Worm (Caenorhabditis elegans) whole organism, early embryonic: ENCODE measurements around the gene ZK1240.8.

Source experiments
- B0310.2 ChIP-seq: sonication (generic microtip); optimal IDR thresholded peaks from 2 replicates; lab custom pipeline; 2016; ENCODE audit warnings: mild to moderate bottlenecking, missing genetic modification characterization, missing compliant biosample characterization
- F13C5.2 ChIP-seq: sonication (generic microtip); optimal IDR thresholded peaks from 2 replicates; lab custom pipeline; 2017; ENCODE audit warnings: mild to moderate bottlenecking, missing genetic modification characterization, inconsistent platforms, missing compliant biosample characterization
- aly-1 ChIP-seq: sonication (generic microtip); optimal IDR thresholded peaks from 2 replicates; lab custom pipeline; 2016; ENCODE audit warnings: missing genetic modification characterization, missing compliant biosample characterization
- ama-1 ChIP-seq: fragments of 150-350 bp; optimal IDR thresholded peaks from 2 replicates; lab custom pipeline; 2014
- ceh-13 ChIP-seq: fragments of 200-800 bp; sonication (Bioruptor generic); optimal IDR thresholded peaks from 2 replicates; lab custom pipeline; 2018; ENCODE audit warnings: mild to moderate bottlenecking, missing genetic modification characterization, missing compliant biosample characterization
- ceh-36 ChIP-seq: sonication (generic microtip); optimal IDR thresholded peaks from 2 replicates; lab custom pipeline; 2016; ENCODE audit warnings: missing genetic modification characterization, inconsistent platforms, missing compliant biosample characterization
- ets-7 ChIP-seq: sonication (generic microtip); optimal IDR thresholded peaks from 2 replicates; lab custom pipeline; 2016; ENCODE audit warnings: missing genotype, missing genetic modification characterization, missing compliant biosample characterization
- flt-1 ChIP-seq: fragments of 200-800 bp; sonication (Bioruptor generic); IDR thresholded peaks from 2 replicates; pipeline ENCODE4 v1.3.6; 2022; ENCODE audit warnings: missing genetic modification characterization, missing compliant biosample characterization
- hmbx-1 ChIP-seq: sonication (generic microtip); optimal IDR thresholded peaks from 2 replicates; lab custom pipeline; 2016; ENCODE audit warnings: mild to moderate bottlenecking, missing genetic modification characterization, missing compliant biosample characterization
- hmg-4 ChIP-seq: fragments of 200-800 bp; sonication (Bioruptor generic); optimal IDR thresholded peaks from 2 replicates; lab custom pipeline; 2018; ENCODE audit warnings: mild to moderate bottlenecking, missing genetic modification characterization, missing compliant biosample characterization
- hnd-1 ChIP-seq: sonication (generic microtip); optimal IDR thresholded peaks from 2 replicates; lab custom pipeline; 2016; ENCODE audit warnings: missing genetic modification characterization, missing compliant biosample characterization
- pes-1 ChIP-seq: fragments of 200-800 bp; sonication (Bioruptor generic); IDR thresholded peaks from 2 replicates; pipeline ENCODE4 v1.3.6; 2022; ENCODE audit warnings: missing genetic modification reagents, missing genetic modification characterization, missing compliant biosample characterization
- scrt-1 ChIP-seq: fragments of 200-800 bp; sonication (Bioruptor generic); IDR thresholded peaks from 2 replicates; pipeline ENCODE4 v1.3.6; 2022; ENCODE audit warnings: missing genetic modification characterization, missing compliant biosample characterization
- sea-1 ChIP-seq: fragments of 200-800 bp; sonication (Bioruptor generic); conservative IDR thresholded peaks from 2 replicates; pipeline ENCODE4 v1.3.6; 2022; ENCODE audit warnings: missing genetic modification characterization, missing compliant biosample characterization
- tbx-11 ChIP-seq: fragments of 200-800 bp; sonication (Bioruptor generic); IDR thresholded peaks from 2 replicates; pipeline ENCODE4 v1.3.6; 2022; ENCODE audit warnings: missing genetic modification characterization, missing compliant biosample characterization
- tbx-37 ChIP-seq: fragments of 200-800 bp; sonication (Bioruptor generic); conservative IDR thresholded peaks from 2 replicates; pipeline ENCODE4 v1.3.6; 2022; ENCODE audit warnings: missing genetic modification reagents, missing genetic modification characterization, missing compliant biosample characterization
- tra-4 ChIP-seq: sonication (generic microtip); optimal IDR thresholded peaks from 2 replicates; lab custom pipeline; 2017; ENCODE audit warnings: missing genetic modification characterization, missing compliant biosample characterization

Gene ZK1240.8

ce11 chrII:2340974-2341373 lies 12.1 kb upstream of the ZK1240.8 start:
- peak; percentile 15 for TF ChIP-seq F13C5.2 (tag; lab: Kevin White, UChicago)
- no peak for TF ChIP-seq hmg-4
- TF ChIP-seq ets-7 (tag; lab: Kevin White, UChicago): no peak
- TF ChIP-seq ceh-36: no peak

ce11 chrII:2336177-2336576 lies 7.3 kb upstream of the ZK1240.8 start:
- TF ChIP-seq ceh-36: peak; percentile 71
- no peak for TF ChIP-seq aly-1 (tag; lab: Kevin White, UChicago)

DNA sequence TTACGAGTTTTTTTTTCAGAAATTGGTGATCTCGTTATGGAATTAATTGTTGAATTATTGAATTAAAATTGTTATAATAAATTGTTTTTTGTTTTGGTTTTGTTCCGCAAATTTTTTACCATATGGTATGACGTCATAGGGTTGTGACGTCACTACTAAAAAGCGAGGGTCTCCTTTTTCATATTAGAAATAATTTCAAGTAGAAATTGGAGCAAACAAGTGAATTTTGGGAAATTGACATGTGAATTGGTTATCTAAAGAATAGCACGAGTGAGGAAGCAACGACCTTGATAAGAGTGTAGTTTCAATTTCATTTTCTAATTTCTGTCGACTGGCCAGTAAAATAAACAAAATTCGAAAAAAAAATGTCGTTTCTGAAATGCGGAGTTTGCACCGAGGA lies 6.7 kb upstream of the ZK1240.8 start, which contains the start of gene F43C11.7:
TSS of gene F43C11.7 (plus strand) at position 326 of the 400 bp plus-strand sequence.
- no peak for TF ChIP-seq pes-1 (GFP tag; lab: Robert Waterston, UW)

- TF ChIP-seq B0310.2 (tag; lab: Kevin White, UChicago) (no peak), ets-7 (tag; lab: Kevin White, UChicago) (no peak), flt-1 (GFP tag; lab: Robert Waterston, UW) (no peak), ceh-13 (GFP tag; lab: Kevin White, UChicago) (no peak), ama-1 (lab: Kevin White, UChicago) (no peak), aly-1 (tag; lab: Kevin White, UChicago) (no peak), hmbx-1 (tag; lab: Kevin White, UChicago) (no peak), tra-4 (no peak), tbx-11 (no peak), F13C5.2 (tag; lab: Kevin White, UChicago) (no peak), ceh-36 (no peak), tbx-37 (GFP tag; lab: Robert Waterston, UW) (no peak), sea-1 (no peak)
Observed at ce11 chrII:2332220-2332619, 3.4 kb upstream of the ZK1240.8 start, which contains the start of gene F43C11.8. TSS of gene F43C11.8 (plus strand) at chrII:2332520.

ce11 chrII:2330462-2330861 lies 1.6 kb upstream of the ZK1240.8 start:
- no peak for TF ChIP-seq F13C5.2 (tag; lab: Kevin White, UChicago)
- TF ChIP-seq aly-1 (tag; lab: Kevin White, UChicago): no peak
- no peak for TF ChIP-seq flt-1 (GFP tag; lab: Robert Waterston, UW)

DNA sequence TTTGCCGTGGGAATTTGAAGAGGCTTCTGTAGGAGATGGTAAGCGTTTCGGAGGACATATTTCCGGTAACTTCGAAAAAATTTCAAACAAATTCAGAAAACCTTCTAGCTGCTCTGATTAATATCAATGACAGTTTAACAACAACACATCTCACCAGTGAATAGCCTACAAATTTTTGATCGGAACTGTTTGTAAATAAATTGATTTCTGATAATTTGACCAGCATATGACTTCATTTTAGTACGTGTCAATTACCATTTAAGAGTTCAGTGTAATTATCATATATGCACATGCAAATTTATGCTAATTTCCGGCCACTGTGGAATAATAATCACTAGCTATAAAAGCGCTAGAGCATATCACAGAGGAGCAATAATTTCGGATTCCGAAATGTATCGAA lies 3.9 kb downstream of the ZK1240.8 start, which contains the start of gene ZK1240.11:
TSS of gene ZK1240.11 (plus strand) at position 301 of the 400 bp plus-strand sequence.
- TF ChIP-seq ets-7 (tag; lab: Kevin White, UChicago) (no peak), ama-1 (lab: Kevin White, UChicago) (no peak), F13C5.2 (tag; lab: Kevin White, UChicago) (no peak), hmbx-1 (tag; lab: Kevin White, UChicago) (no peak), ceh-36 (no peak), aly-1 (tag; lab: Kevin White, UChicago) (no peak), tra-4 (no peak), B0310.2 (tag; lab: Kevin White, UChicago) (no peak), scrt-1 (no peak)

ce11 chrII:2322857-2323518 lies 5.9 kb downstream of the ZK1240.8 start, which contains the start of the genes ZK1240.6 and ZK1240.2:
TSS of gene ZK1240.6 (minus strand) at chrII:2322907.
TSS of gene ZK1240.2 (plus strand) at chrII:2323376.
- TF ChIP-seq tra-4: no peak

- TF ChIP-seq scrt-1 (no peak), aly-1 (tag; lab: Kevin White, UChicago) (no peak), ceh-36 (no peak)
Observed at ce11 chrII:2320097-2320496, 8.8 kb downstream of the ZK1240.8 start, which contains the start of gene ZK1240.3. TSS of gene ZK1240.3 (plus strand) at chrII:2320334.

DNA sequence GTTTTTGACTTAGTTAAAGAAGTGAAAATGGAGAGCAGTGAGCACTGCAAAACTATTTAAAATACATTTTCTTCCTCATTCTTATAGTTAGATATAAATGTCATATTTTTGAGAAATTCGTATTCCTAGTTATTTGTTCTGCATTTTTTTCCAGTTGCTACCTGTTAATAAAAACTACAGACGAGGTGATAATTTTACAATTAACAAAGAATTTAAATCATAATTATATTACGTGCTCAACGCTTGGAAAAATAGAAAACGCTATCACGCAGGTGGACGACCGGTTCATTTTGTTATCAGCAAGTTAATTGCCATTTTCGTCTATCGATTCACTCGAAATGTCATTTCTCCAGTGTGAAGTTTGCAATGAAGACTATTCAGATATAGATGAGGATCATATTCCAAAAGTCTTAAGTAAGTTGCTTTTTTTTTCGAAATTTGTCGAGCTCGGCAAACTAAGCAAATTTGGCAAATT lies 10.9 kb downstream of the ZK1240.8 start, which contains the start of the genes ZK1240.5 and ZK1240.9:
TSS of gene ZK1240.5 (minus strand) at position 51 of the 475 bp plus-strand sequence.
TSS of gene ZK1240.9 (plus strand) at position 307 of the 475 bp plus-strand sequence.
- TF ChIP-seq pes-1 (GFP tag; lab: Robert Waterston, UW): no peak
- TF ChIP-seq F13C5.2 (tag; lab: Kevin White, UChicago): no peak
- TF ChIP-seq tbx-37 (GFP tag; lab: Robert Waterston, UW): no peak
- TF ChIP-seq hmbx-1 (tag; lab: Kevin White, UChicago): no peak
- no peak for TF ChIP-seq scrt-1
- TF ChIP-seq ceh-36: no peak
- no peak for TF ChIP-seq ama-1 (lab: Kevin White, UChicago)
- TF ChIP-seq flt-1 (GFP tag; lab: Robert Waterston, UW): no peak
- no peak for TF ChIP-seq sea-1
- TF ChIP-seq hmg-4: no peak
- TF ChIP-seq tra-4: no peak
- TF ChIP-seq B0310.2 (tag; lab: Kevin White, UChicago): no peak

DNA sequence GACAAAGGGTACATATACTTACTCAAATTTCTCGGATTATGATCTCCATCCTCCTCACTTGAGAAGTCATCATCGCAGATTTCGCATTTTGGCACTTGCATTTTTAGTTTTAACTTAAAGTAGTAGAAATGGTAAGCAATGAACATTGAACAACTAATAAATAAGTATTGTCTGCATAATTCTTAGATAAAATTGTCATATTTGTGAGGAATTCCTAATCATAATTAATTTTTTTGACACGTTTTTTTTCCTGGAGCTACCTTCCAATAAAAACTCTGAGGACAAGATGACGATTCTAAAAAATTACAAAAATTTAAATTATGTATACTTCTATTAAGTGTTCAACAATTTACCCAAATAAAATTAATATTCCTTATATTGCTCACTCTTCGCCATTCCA lies 16.1 kb downstream of the ZK1240.8 start, which contains the start of the genes trim-21 and B0281.1:
TSS of gene trim-21 (minus strand) at position 101 of the 400 bp plus-strand sequence.
TSS of gene B0281.1 (plus strand) at position 321 of the 400 bp plus-strand sequence.
- TF ChIP-seq hmg-4: no peak
- TF ChIP-seq ceh-13 (GFP tag; lab: Kevin White, UChicago): no peak
- TF ChIP-seq aly-1 (tag; lab: Kevin White, UChicago): no peak
- no peak for TF ChIP-seq sea-1
- no peak for TF ChIP-seq ceh-36
- TF ChIP-seq flt-1 (GFP tag; lab: Robert Waterston, UW): no peak
- TF ChIP-seq B0310.2 (tag; lab: Kevin White, UChicago): no peak
- TF ChIP-seq tbx-37 (GFP tag; lab: Robert Waterston, UW): no peak
- TF ChIP-seq scrt-1: no peak
- TF ChIP-seq hnd-1: no peak
- no peak for TF ChIP-seq pes-1 (GFP tag; lab: Robert Waterston, UW)
